Worm (Caenorhabditis elegans) whole organism, L4 larva: ENCODE results near the gene daf-2.

Experiments used
- D1046.2 ChIP-seq: fragments of 200-800 bp; sonication (Bioruptor generic); IDR thresholded peaks from 2 replicates; pipeline ENCODE4 v1.3.6; 2022; ENCODE audit warnings: missing genetic modification characterization, missing compliant biosample characterization
- F26F4.8 ChIP-seq: fragments of 200-800 bp; sonication (Bioruptor generic); conservative IDR thresholded peaks from 2 replicates; pipeline ENCODE4 v1.3.6; 2022; ENCODE audit warnings: missing genetic modification characterization, missing compliant biosample characterization
- F44E2.7 ChIP-seq: fragments of 200-800 bp; sonication (Bioruptor generic); IDR thresholded peaks from 2 replicates; pipeline ENCODE4 v2.1.2; 2022; ENCODE audit warnings: missing genetic modification characterization, missing compliant biosample characterization
- F49E8.2 ChIP-seq: sonication (generic microtip); optimal IDR thresholded peaks from 2 replicates; lab custom pipeline; 2016; ENCODE audit warnings: missing compliant biosample characterization, mild to moderate bottlenecking, missing genetic modification characterization, borderline replicate concordance
- T26A8.4 ChIP-seq: fragments of 200-800 bp; sonication (Bioruptor generic); IDR thresholded peaks from 2 replicates; pipeline ENCODE4 v1.3.6; 2022; ENCODE audit warnings: missing genetic modification characterization, missing compliant biosample characterization
- Y48G9A.11 ChIP-seq: fragments of 200-800 bp; sonication (Bioruptor generic); IDR thresholded peaks from 2 replicates; pipeline ENCODE4 v1.3.6; 2022; ENCODE audit warnings: missing genetic modification reagents, missing genetic modification characterization, missing compliant biosample characterization
- Y5F2A.4 ChIP-seq: fragments of 200-800 bp; sonication (Bioruptor generic); optimal IDR thresholded peaks from 2 replicates; lab custom pipeline; 2018; ENCODE audit warnings: mild to moderate bottlenecking, missing genetic modification characterization, missing compliant biosample characterization
- ZK546.5 ChIP-seq, 2 experiments: sonication (generic microtip); optimal IDR thresholded peaks; 2 replicates each; lab custom pipeline; 2017; ENCODE audit warnings: missing biosample characterization in 2 of 2, missing genetic modification characterization in 2 of 2
- aha-1 ChIP-seq: fragments of 150-350 bp; peaks from one replicate; lab custom pipeline; 2014; ENCODE audit warnings: missing biosample characterization, missing genetic modification characterization
- ama-1 ChIP-seq: fragments of 150-350 bp; optimal IDR thresholded peaks from 2 replicates; lab custom pipeline; 2014; ENCODE audit warnings: inconsistent platforms, mixed read lengths
- arid-1 ChIP-seq: fragments of 200-800 bp; sonication (Bioruptor generic); conservative IDR thresholded peaks from 2 replicates; pipeline ENCODE4 v1.3.6; 2022; ENCODE audit warnings: missing genetic modification reagents, missing genetic modification characterization, missing compliant biosample characterization
- ceh-32 ChIP-seq: sonication (generic microtip); optimal IDR thresholded peaks from 2 replicates; lab custom pipeline; 2016; ENCODE audit warnings: mild to moderate bottlenecking, missing genetic modification characterization, missing compliant biosample characterization; ENCODE audit not compliant: poor library complexity
- ceh-44 ChIP-seq: fragments of 200-800 bp; sonication (Bioruptor generic); IDR thresholded peaks from 2 replicates; pipeline ENCODE4 v1.3.6; 2022; ENCODE audit warnings: missing genetic modification reagents, missing genetic modification characterization, missing compliant biosample characterization
- ceh-82 ChIP-seq: sonication (generic microtip); optimal IDR thresholded peaks from 2 replicates; lab custom pipeline; 2017; ENCODE audit warnings: missing biosample characterization, missing genetic modification characterization
- ctbp-1 ChIP-seq: fragments of 200-800 bp; sonication (Bioruptor generic); IDR thresholded peaks from 2 replicates; pipeline ENCODE4 v1.3.6; 2022; ENCODE audit warnings: missing genetic modification reagents, missing genetic modification characterization, missing compliant biosample characterization
- daf-16 ChIP-seq, 3 experiments: sonication (generic microtip); optimal IDR thresholded peaks; 2 replicates each; lab custom pipeline; 2016 to 2017; ENCODE audit warnings: missing genetic modification characterization in 3 of 3, missing genetic modification reagents in 3 of 3, mild to moderate bottlenecking in 2 of 3, missing compliant biosample characterization in 2 of 3, missing biosample characterization in 1 of 3, moderate library complexity in 1 of 3
- daf-19 ChIP-seq: fragments of 200-800 bp; sonication (Bioruptor generic); conservative IDR thresholded peaks from 2 replicates; pipeline ENCODE4 v1.3.6; 2022; ENCODE audit warnings: missing genetic modification characterization, missing compliant biosample characterization
- dpl-1 ChIP-seq: fragments of 150-350 bp; optimal IDR thresholded peaks from 2 replicates; lab custom pipeline; 2014; ENCODE audit warnings: missing biosample characterization, missing genetic modification reagents, missing genetic modification characterization
- fkh-10 ChIP-seq: fragments of 150-350 bp; optimal IDR thresholded peaks from 2 replicates; lab custom pipeline; 2014; ENCODE audit warnings: missing biosample characterization, missing genetic modification reagents, missing genetic modification characterization
- fos-1 ChIP-seq: fragments of 150-350 bp; optimal IDR thresholded peaks from 2 replicates; lab custom pipeline; 2014; ENCODE audit warnings: missing biosample characterization, missing genetic modification characterization
- gei-8 ChIP-seq: fragments of 200-800 bp; sonication (Bioruptor generic); optimal IDR thresholded peaks from 2 replicates; lab custom pipeline; 2018; ENCODE audit warnings: mild to moderate bottlenecking, missing genetic modification characterization, missing compliant biosample characterization
- hlh-11 ChIP-seq: fragments of 200-800 bp; sonication (Bioruptor generic); optimal IDR thresholded peaks from 2 replicates; lab custom pipeline; 2018; ENCODE audit warnings: mild to moderate bottlenecking, missing genetic modification characterization, missing compliant biosample characterization
- hlh-30 ChIP-seq: sonication (generic microtip); optimal IDR thresholded peaks from 2 replicates; lab custom pipeline; 2017; ENCODE audit warnings: antibody characterized with exemption, mild to moderate bottlenecking, missing genetic modification characterization, missing compliant biosample characterization; ENCODE audit not compliant: insufficient read depth
- hmg-1.1 ChIP-seq: fragments of 200-800 bp; sonication (Bioruptor generic); IDR thresholded peaks from 2 replicates; pipeline ENCODE4 v1.3.6; 2022; ENCODE audit warnings: missing genetic modification reagents, missing genetic modification characterization, missing compliant biosample characterization
- lin-1 ChIP-seq: fragments of 200-800 bp; sonication (Bioruptor generic); IDR thresholded peaks from 2 replicates; pipeline ENCODE4 v1.3.6; 2022; ENCODE audit warnings: missing genetic modification reagents, missing genetic modification characterization, missing compliant biosample characterization
- lin-15B ChIP-seq: fragments of 150-350 bp; sonication (generic microtip); optimal IDR thresholded peaks from 3 replicates; lab custom pipeline; 2014; ENCODE audit warnings: missing biosample characterization, missing genetic modification characterization
- lir-3 ChIP-seq: sonication (generic microtip); optimal IDR thresholded peaks from 2 replicates; lab custom pipeline; 2016; ENCODE audit warnings: mild to moderate bottlenecking, missing genetic modification characterization, missing compliant biosample characterization
- madf-5 ChIP-seq, 2 experiments: fragments of 200-800 bp; sonication (Bioruptor generic); IDR thresholded peaks; 2 replicates each; pipeline ENCODE4 v1.3.6; 2022; ENCODE audit warnings: missing compliant biosample characterization in 2 of 2, missing genetic modification characterization in 2 of 2
- mdl-1 ChIP-seq, 2 experiments: fragments of 150-350 bp in 1 of 2; sonication (generic microtip) in 1 of 2; optimal IDR thresholded peaks; 2 replicates each; lab custom pipeline; 2014 to 2017; ENCODE audit warnings: missing biosample characterization in 2 of 2, missing genetic modification characterization in 2 of 2
- mep-1 ChIP-seq: fragments of 150-350 bp; sonication (generic microtip); optimal IDR thresholded peaks from 3 replicates; lab custom pipeline; 2014; ENCODE audit warnings: missing biosample characterization, missing genetic modification characterization
- mes-2 ChIP-seq: sonication (generic microtip); optimal IDR thresholded peaks from 2 replicates; lab custom pipeline; 2016; ENCODE audit warnings: missing genotype, mild to moderate bottlenecking, missing genetic modification characterization, missing compliant biosample characterization; ENCODE audit not compliant: poor library complexity, severe bottlenecking
- mxl-2 ChIP-seq: fragments of 200-800 bp; sonication (Bioruptor generic); conservative IDR thresholded peaks from 2 replicates; pipeline ENCODE4 v1.3.6; 2022; ENCODE audit warnings: missing genetic modification reagents, missing genetic modification characterization, missing compliant biosample characterization
- nhr-10 ChIP-seq: fragments of 150-350 bp; optimal IDR thresholded peaks from 2 replicates; lab custom pipeline; 2014; ENCODE audit warnings: missing biosample characterization, missing genetic modification characterization
- nhr-102 ChIP-seq: sonication (generic microtip); optimal IDR thresholded peaks from 2 replicates; lab custom pipeline; 2016; ENCODE audit warnings: mild to moderate bottlenecking, missing genetic modification characterization, moderate library complexity, missing compliant biosample characterization
- nhr-237 ChIP-seq: sonication (generic microtip); optimal IDR thresholded peaks from 2 replicates; lab custom pipeline; 2017; ENCODE audit warnings: missing biosample characterization, missing genetic modification characterization
- nhr-48 ChIP-seq: sonication (generic microtip); optimal IDR thresholded peaks from 2 replicates; lab custom pipeline; 2016; ENCODE audit warnings: mild to moderate bottlenecking, missing genetic modification characterization, missing compliant biosample characterization
- nhr-6 ChIP-seq: fragments of 150-350 bp; optimal IDR thresholded peaks from 2 replicates; lab custom pipeline; 2014; ENCODE audit warnings: missing biosample characterization, missing genetic modification characterization
- nhr-76 ChIP-seq: fragments of 150-350 bp; optimal IDR thresholded peaks from 2 replicates; lab custom pipeline; 2014; ENCODE audit warnings: missing biosample characterization, missing genetic modification characterization
- nhr-77 ChIP-seq: fragments of 150-350 bp; optimal IDR thresholded peaks from 2 replicates; lab custom pipeline; 2014; ENCODE audit warnings: missing biosample characterization, missing genetic modification characterization
- php-3 ChIP-seq: fragments of 200-800 bp; sonication (Bioruptor generic); IDR thresholded peaks from 2 replicates; pipeline ENCODE4 v1.3.6; 2022; ENCODE audit warnings: missing genetic modification reagents, missing genetic modification characterization, missing compliant biosample characterization
- pqm-1 ChIP-seq: sonication (generic microtip); optimal IDR thresholded peaks from 2 replicates; lab custom pipeline; 2017; ENCODE audit warnings: missing biosample characterization, missing genetic modification characterization
- rbr-2 ChIP-seq: sonication (generic microtip); optimal IDR thresholded peaks from 2 replicates; lab custom pipeline; 2016; ENCODE audit warnings: missing genotype, missing genetic modification characterization, missing compliant biosample characterization
- snpc-1.2 ChIP-seq: fragments of 200-800 bp; sonication (Bioruptor generic); IDR thresholded peaks from 2 replicates; pipeline ENCODE4 v1.3.6; 2022; ENCODE audit warnings: missing genetic modification reagents, missing genetic modification characterization, missing compliant biosample characterization
- spr-3 ChIP-seq: fragments of 200-800 bp; sonication (Bioruptor generic); optimal IDR thresholded peaks from 2 replicates; lab custom pipeline; 2018; ENCODE audit warnings: mild to moderate bottlenecking, missing genetic modification characterization, missing compliant biosample characterization
- tag-97 ChIP-seq: fragments of 200-800 bp; sonication (Bioruptor generic); IDR thresholded peaks from 2 replicates; pipeline ENCODE4 v1.3.6; 2022; ENCODE audit warnings: missing genetic modification characterization, missing compliant biosample characterization
- unc-62 ChIP-seq, 3 experiments: fragments of 150-350 bp in 1 of 3; sonication (generic microtip); optimal IDR thresholded peaks in 2 of 3; peaks in 1 of 3; 1 replicate in 1 of 3; 2 replicates in 2 of 3; lab custom pipeline; 2014 to 2017; ENCODE audit warnings: missing biosample characterization in 3 of 3, missing genetic modification characterization in 3 of 3, missing genetic modification reagents in 3 of 3, missing genotype in 1 of 3
- vab-7 ChIP-seq: fragments of 200-800 bp; sonication (Bioruptor generic); IDR thresholded peaks from 2 replicates; pipeline ENCODE4 v1.3.6; 2022; ENCODE audit warnings: missing genetic modification reagents, missing genetic modification characterization, missing compliant biosample characterization
- zag-1 ChIP-seq: fragments of 150-350 bp; optimal IDR thresholded peaks from 2 replicates; lab custom pipeline; 2014; ENCODE audit warnings: missing biosample characterization, missing genetic modification characterization
- zfp-3 ChIP-seq: fragments of 200-800 bp; sonication (Bioruptor generic); conservative IDR thresholded peaks from 2 replicates; pipeline ENCODE4 v1.3.6; 2022; ENCODE audit warnings: missing genetic modification reagents, missing genetic modification characterization, missing compliant biosample characterization
- zip-2 ChIP-seq: fragments of 150-350 bp; optimal IDR thresholded peaks from 2 replicates; lab custom pipeline; 2014; ENCODE audit warnings: missing biosample characterization, missing genetic modification characterization
- ztf-7 ChIP-seq: fragments of 150-350 bp; optimal IDR thresholded peaks from 2 replicates; lab custom pipeline; 2014; ENCODE audit warnings: missing biosample characterization, missing genetic modification characterization

The daf-2 gene

DNA sequence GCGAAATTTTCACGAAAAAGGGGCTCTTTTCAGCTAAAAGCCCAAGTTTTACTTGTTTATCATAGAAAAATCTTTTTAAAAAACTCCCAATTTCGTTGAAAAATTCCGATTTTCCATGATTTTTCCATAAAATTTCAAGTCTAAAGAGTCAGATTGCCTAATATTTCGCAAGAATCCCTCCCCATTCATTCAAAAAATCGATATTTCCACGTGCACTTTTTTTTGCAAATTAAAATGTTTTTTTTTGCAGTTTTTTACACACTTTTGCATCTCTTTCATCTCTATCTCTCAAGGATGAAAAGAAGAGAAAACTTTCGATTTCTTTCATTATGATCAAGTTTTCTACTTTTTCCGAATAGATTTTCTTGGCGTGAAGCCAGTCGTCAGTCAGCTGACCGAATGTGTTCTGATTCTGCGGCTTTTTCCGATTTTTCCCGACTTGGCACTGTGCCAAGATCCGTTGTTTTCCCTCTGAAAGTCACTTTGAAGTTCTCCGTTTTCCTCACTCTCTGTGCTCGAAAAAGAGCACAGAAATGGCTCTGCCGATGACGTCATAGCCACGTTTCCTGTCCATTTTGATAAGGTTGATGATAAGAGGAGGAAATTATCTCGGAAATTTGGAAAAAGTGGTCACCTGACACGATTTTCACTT, 92.2 kb downstream of the daf-2 start (continued):
- TF ChIP-seq T26A8.4 (GFP tag; lab: Robert Waterston, UW) (no peak), nhr-48 (peak; percentile 82), lin-1 (0 out of 2 replicates have a peak, but pooled peaks have one; percentile 34), rbr-2 (no peak), nhr-10 (no peak), F26F4.8 (GFP tag; lab: Robert Waterston, UW) (no peak), daf-19 (no peak), mes-2 (tag; lab: Kevin White, UChicago) (no peak), mdl-1 (tag; optimal IDR thresholded peaks at IDR 0.05; lab: Kevin White, UChicago) (peak in 1 of 2 experiments; percentile 65), F44E2.7 (GFP tag; lab: Robert Waterston, UW) (no peak), unc-62 (GFP tag; optimal IDR thresholded peaks at IDR 0.05 in 1 of 2; lab: Kevin White, UChicago) (no peak), unc-62 (tag; optimal IDR thresholded peaks at IDR 0.05; lab: Kevin White, UChicago) (no peak), hlh-30 (tag; lab: Kevin White, UChicago) (peak; percentile 74), gei-8 (no peak), ztf-7 (tag; lab: Kevin White, UChicago) (no peak), nhr-77 (tag; lab: Kevin White, UChicago) (peak; percentile 74), nhr-102 (peak; percentile 45), tag-97 (GFP tag; lab: Robert Waterston, UW) (no peak), zag-1 (tag; lab: Kevin White, UChicago) (no peak), zip-2 (tag; lab: Kevin White, UChicago) (peak; percentile 94), ctbp-1 (no peak), Y5F2A.4 (no peak), madf-5 (GFP tag; IDR thresholded peaks at IDR 0.05; lab: Robert Waterston, UW) (no peak), ama-1 (no peak), aha-1 (tag; lab: Kevin White, UChicago) (no peak), fkh-10 (GFP tag; lab: Kevin White, UChicago) (no peak), dpl-1 (GFP tag; lab: Kevin White, UChicago) (peak; percentile 24), nhr-6 (tag; lab: Kevin White, UChicago) (no peak), mep-1 (peak; percentile 18), fos-1 (no peak), nhr-76 (tag; lab: Kevin White, UChicago) (no peak), snpc-1.2 (GFP tag; lab: Robert Waterston, UW) (no peak), php-3 (no peak), zfp-3 (GFP tag; lab: Robert Waterston, UW) (no peak), pqm-1 (tag; lab: Kevin White, UChicago) (peak; percentile 44), mxl-2 (no peak), vab-7 (GFP tag; lab: Robert Waterston, UW) (no peak), arid-1 (GFP tag; lab: Robert Waterston, UW) (no peak), ceh-82 (tag; lab: Kevin White, UChicago) (no peak), Y48G9A.11 (GFP tag; lab: Robert Waterston, UW) (no peak), hmg-1.1 (no peak), hlh-11 (tag; lab: Kevin White, UChicago) (peak; percentile 83), lir-3 (tag; lab: Kevin White, UChicago) (no peak), D1046.2 (GFP tag; lab: Robert Waterston, UW) (no peak), ceh-44 (GFP tag; lab: Robert Waterston, UW) (no peak), nhr-237 (tag; lab: Kevin White, UChicago) (no peak), ceh-32 (no peak), spr-3 (GFP tag; lab: Kevin White, UChicago) (no peak), F49E8.2 (tag; lab: Kevin White, UChicago) (no peak), daf-16 (GFP tag; optimal IDR thresholded peaks at IDR 0.05; lab: Kevin White, UChicago) (no peak), daf-16 (tag; optimal IDR thresholded peaks at IDR 0.05; lab: Kevin White, UChicago) (peak; percentile 49), lin-15B (tag; lab: Kevin White, UChicago) (no peak), ZK546.5 (tag; optimal IDR thresholded peaks at IDR 0.05; lab: Kevin White, UChicago) (no peak)
